Fruit fly (Drosophila melanogaster): ENCODE data around the gene ORMDL.

Gene ORMDL

DNA sequence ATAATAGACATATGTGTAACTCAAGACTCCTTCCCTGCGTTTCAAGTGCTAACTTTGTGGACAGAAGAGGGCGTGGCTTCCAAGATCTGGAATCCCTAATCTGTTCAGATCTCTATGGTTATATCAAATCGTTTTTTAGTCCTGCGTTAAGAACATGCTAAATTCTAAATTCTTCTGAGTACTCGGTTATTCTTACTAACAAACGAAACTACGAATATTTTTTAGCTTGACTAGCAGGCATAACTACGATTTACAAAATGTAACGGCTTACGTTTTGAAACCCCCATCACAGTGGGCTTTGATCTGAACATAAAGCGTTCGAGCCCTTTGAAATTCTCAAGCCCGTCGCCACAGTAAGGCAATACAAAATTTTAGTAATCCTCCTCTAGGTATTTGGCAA is 4.0 kb downstream of the ORMDL start, which contains the start of gene CG32445 (continued):
- TF ChIP-seq scrt (GFP tag; optimal IDR thresholded peaks at IDR 0.05) (no peak), CG3065 (GFP tag; optimal IDR thresholded peaks at IDR 0.05) (no peak), CG17568 (GFP tag; optimal IDR thresholded peaks at IDR 0.05) (no peak), HLHmδ (GFP tag; optimal IDR thresholded peaks at IDR 0.05) (no peak)

DNA sequence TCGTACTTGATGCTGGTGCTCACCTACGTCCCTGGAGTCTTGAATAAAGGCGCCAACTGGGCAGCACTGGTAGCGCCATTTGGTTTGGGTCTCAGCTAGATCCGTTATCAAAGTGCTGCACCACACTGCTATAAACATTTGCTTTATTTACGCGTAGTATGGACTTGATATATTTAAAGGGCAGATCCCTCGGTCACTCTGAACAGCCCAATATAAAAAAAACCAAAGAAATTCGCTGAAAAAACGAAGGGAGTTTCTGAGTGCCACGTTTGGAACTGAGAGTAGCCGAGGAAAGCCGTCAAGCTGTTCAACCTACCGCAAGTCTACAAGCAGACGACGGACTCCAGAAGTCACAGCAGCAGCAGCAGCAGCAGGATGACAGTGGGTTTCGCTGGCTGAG is 5.7 kb downstream of the ORMDL start, which contains the start of gene Atox1:
TSS of gene Atox1 (plus strand) at position 181 of the 400 bp plus-strand sequence.
- TF ChIP-seq kni (GFP tag; optimal IDR thresholded peaks at IDR 0.05) (peak; percentile 8), CG13624 (GFP tag; optimal IDR thresholded peaks at IDR 0.05) (peak; percentile 66), Bteb2 (GFP tag; optimal IDR thresholded peaks at IDR 0.05) (peak; percentile 7), CG4854 (GFP tag; optimal IDR thresholded peaks at IDR 0.05) (peak; percentile 19), dysf (GFP tag; IDR thresholded peaks at IDR 0.05) (peak; percentile 37; the same call in 1 of the 3 replicates), ato (GFP tag; IDR thresholded peaks at IDR 0.05; ENCODE audit: partially characterized antibody) (peak; percentile 24; the same call in 1 of the 2 replicates), ERR (GFP tag; optimal IDR thresholded peaks at IDR 0.05) (peak; percentile 46), Fer2 (tag; optimal IDR thresholded peaks at IDR 0.05) (peak; percentile 35), Abd-B (GFP tag; optimal IDR thresholded peaks at IDR 0.05) (peak; percentile 80), ac (GFP tag; optimal IDR thresholded peaks at IDR 0.05) (no peak), chif (GFP tag; optimal IDR thresholded peaks at IDR 0.05) (peak in 1 of 2 experiments; percentile 33), Pdp1 (GFP tag; optimal IDR thresholded peaks at IDR 0.05) (peak; percentile 10 to 53), sd (tag; optimal IDR thresholded peaks at IDR 0.05) (peak; percentile 13), Xbp1 (GFP tag; optimal IDR thresholded peaks at IDR 0.05) (peak; percentile 35), Dref (GFP tag; IDR thresholded peaks at IDR 0.05) (peak; percentile 42), CG14860 (GFP tag; IDR thresholded peaks at IDR 0.05; ENCODE audit: partially characterized antibody) (no peak), CG3163 (GFP tag; optimal IDR thresholded peaks at IDR 0.05) (peak; percentile 27), az2 (GFP tag; optimal IDR thresholded peaks at IDR 0.05) (no peak), Dbx (GFP tag; IDR thresholded peaks at IDR 0.05) (peak; percentile 69; the same call in 2 of the 3 replicates), pfk (GFP tag; optimal IDR thresholded peaks at IDR 0.05) (peak; percentile 49), CG3995 (GFP tag; optimal IDR thresholded peaks at IDR 0.05) (peak; percentile 1), her (GFP tag; optimal IDR thresholded peaks at IDR 0.05) (peak; percentile 30), org-1 (GFP tag; optimal IDR thresholded peaks at IDR 0.05) (no peak), B-H2 (GFP tag; optimal IDR thresholded peaks at IDR 0.05) (peak; percentile 76), Ptx1 (GFP tag; IDR thresholded peaks at IDR 0.05) (0 out of 2 replicates have a peak, but pooled peaks have one; percentile 21), luna (GFP tag; optimal IDR thresholded peaks at IDR 0.05) (peak; percentile 35), HmgD (GFP tag; optimal IDR thresholded peaks at IDR 0.05) (peak; percentile 88), gcm (GFP tag; optimal IDR thresholded peaks at IDR 0.05) (peak; percentile 23), CG9609 (GFP tag; optimal IDR thresholded peaks at IDR 0.05) (peak; percentile 7), CG32772 (GFP tag; IDR thresholded peaks at IDR 0.05) (peak; percentile 59), Sin3A (optimal IDR thresholded peaks at IDR 0.05) (peak; percentile 0), sens (GFP tag) (peak; percentile 78), Oaz (GFP tag; IDR thresholded peaks at IDR 0.05) (no peak), D19A (tag; optimal IDR thresholded peaks at IDR 0.05) (peak; percentile 7), CG6683 (GFP tag; optimal IDR thresholded peaks at IDR 0.05) (peak; percentile 22), row (GFP tag; IDR thresholded peaks at IDR 0.05) (peak; percentile 23; the same call in 1 of the 3 replicates), CG6854 (GFP tag; optimal IDR thresholded peaks at IDR 0.05) (no peak), nom (GFP tag; optimal IDR thresholded peaks at IDR 0.05) (peak; percentile 53), grn (GFP tag; optimal IDR thresholded peaks at IDR 0.05) (no peak), CG33213 (GFP tag; optimal IDR thresholded peaks at IDR 0.05) (peak; percentile 87), Max (GFP tag; optimal IDR thresholded peaks at IDR 0.05) (no peak), lab (GFP tag; optimal IDR thresholded peaks at IDR 0.05) (peak; percentile 47), CG18619 (GFP tag; optimal IDR thresholded peaks at IDR 0.05) (peak; percentile 38), CG6765 (GFP tag; optimal IDR thresholded peaks at IDR 0.05) (peak; percentile 10), Nf-YC (tag; optimal IDR thresholded peaks at IDR 0.05) (peak; percentile 41)

Data from whole organism, embryonic.